Fruit fly (Drosophila melanogaster) whole organism, embryonic: Measurements from ENCODE around the gene Vta1.

Experiments
- CG10543 ChIP-seq: fragments of 200-800 bp; sonication (Bioruptor generic); optimal IDR thresholded peaks from 3 replicates; lab custom pipeline; 2017; ENCODE audit warnings: missing biosample characterization, mild to moderate bottlenecking, missing genetic modification characterization, moderate library complexity
- CG11398 ChIP-seq: fragments of 200-800 bp; sonication (Bioruptor generic); optimal IDR thresholded peaks from 2 replicates; lab custom pipeline; 2016; ENCODE audit warnings: missing biosample characterization, missing genetic modification characterization
- CG12769 ChIP-seq: fragments of 200-800 bp; sonication (Bioruptor generic); optimal IDR thresholded peaks from 2 replicates; lab custom pipeline; 2019; ENCODE audit warnings: missing biosample characterization, mild to moderate bottlenecking, missing genetic modification characterization, moderate library complexity
- CG14050 ChIP-seq: fragments of 200-800 bp; sonication (Bioruptor generic); IDR thresholded peaks from 3 replicates; pipeline ENCODE4 v1.3.6; 2022; ENCODE audit warnings: missing biosample characterization, missing genetic modification characterization
- CG14441 ChIP-seq: fragments of 200-800 bp; sonication (Bioruptor generic); IDR thresholded peaks from 2 replicates; pipeline ENCODE4 v1.3.6; 2022; ENCODE audit warnings: missing biosample characterization, missing genetic modification characterization
- CG15011 ChIP-seq: fragments of 200-800 bp; sonication (Bioruptor generic); optimal IDR thresholded peaks from 3 replicates; lab custom pipeline; 2018; ENCODE audit warnings: missing biosample characterization, mild to moderate bottlenecking, missing genetic modification characterization
- CG1832 ChIP-seq: fragments of 200-800 bp; sonication (Bioruptor generic); optimal IDR thresholded peaks from 2 replicates; lab custom pipeline; 2017; ENCODE audit warnings: missing biosample characterization, mild to moderate bottlenecking, missing genetic modification characterization, inconsistent platforms
- CG2889 ChIP-seq: fragments of 200-800 bp; sonication (Bioruptor generic); IDR thresholded peaks from 3 replicates; pipeline ENCODE4 v1.3.6; 2022; ENCODE audit warnings: missing biosample characterization, missing genetic modification characterization
- CG30020 ChIP-seq: fragments of 200-800 bp; optimal IDR thresholded peaks from 2 replicates; lab custom pipeline; 2019; ENCODE audit warnings: missing biosample characterization, mild to moderate bottlenecking, missing genetic modification characterization, moderate library complexity
- CG43689 ChIP-seq: fragments of 200-800 bp; sonication (Bioruptor generic); IDR thresholded peaks from 2 replicates; pipeline ENCODE4 v1.3.6; 2022; ENCODE audit warnings: missing biosample characterization, missing genetic modification characterization
- CG4730 ChIP-seq: fragments of 200-800 bp; sonication (Bioruptor generic); IDR thresholded peaks from 2 replicates; pipeline ENCODE4 v1.3.6; 2022; ENCODE audit warnings: missing biosample characterization, missing genetic modification characterization
- CG7963 ChIP-seq: fragments of 200-800 bp; sonication (Bioruptor generic); IDR thresholded peaks from 3 replicates; pipeline ENCODE4 v1.3.6; 2022; ENCODE audit warnings: missing biosample characterization, missing genetic modification characterization; ENCODE audit not compliant: partially characterized antibody
- CG8281 ChIP-seq: fragments of 200-800 bp; sonication (Bioruptor generic); optimal IDR thresholded peaks from 2 replicates; lab custom pipeline; 2018; ENCODE audit warnings: missing biosample characterization, mild to moderate bottlenecking, missing genetic modification characterization, moderate library complexity
- CG8478 ChIP-seq: fragments of >200 bp; optimal IDR thresholded peaks from 2 replicates; lab custom pipeline; 2018
- CG9797 ChIP-seq: fragments of 200-800 bp; sonication (Bioruptor generic); optimal IDR thresholded peaks from 3 replicates; lab custom pipeline; 2018; ENCODE audit warnings: missing biosample characterization, mild to moderate bottlenecking, missing genetic modification characterization
- Dek ChIP-seq: fragments of 200-800 bp; sonication (Bioruptor generic); optimal IDR thresholded peaks from 3 replicates; lab custom pipeline; 2019; ENCODE audit warnings: missing biosample characterization, mild to moderate bottlenecking, missing genetic modification characterization, moderate library complexity
- E2f2 ChIP-seq: fragments of 200-800 bp; sonication (Bioruptor generic); IDR thresholded peaks from 2 replicates; pipeline ENCODE4 v1.3.6; 2022; ENCODE audit warnings: missing biosample characterization, missing genetic modification characterization
- Eip74EF ChIP-seq, 2 experiments: fragments of 200-800 bp in 1 of 2; fragments of >200 bp in 1 of 2; sonication (Bioruptor generic) in 1 of 2; optimal IDR thresholded peaks; 2 replicates each; lab custom pipeline; 2017 to 2019; ENCODE audit warnings: missing biosample characterization in 2 of 2, missing genetic modification characterization in 2 of 2, mild to moderate bottlenecking in 1 of 2, moderate library complexity in 1 of 2
- Ets65A ChIP-seq: fragments of 200-800 bp; sonication (Bioruptor generic); peaks from one replicate; lab custom pipeline; 2016; ENCODE audit warnings: missing biosample characterization, missing genetic modification characterization
- Med ChIP-seq: fragments of 200-800 bp; sonication (Bioruptor generic); peaks from one replicate; lab custom pipeline; 2016; ENCODE audit warnings: missing biosample characterization, missing genetic modification characterization, mild to moderate bottlenecking, inconsistent platforms, moderate library complexity
- Mes4 ChIP-seq: fragments of 200-800 bp; sonication (Bioruptor generic); optimal IDR thresholded peaks from 2 replicates; lab custom pipeline; 2016; ENCODE audit warnings: missing biosample characterization, missing genetic modification characterization
- Nf-YA ChIP-seq: fragments of 200-800 bp; sonication (Bioruptor generic); IDR thresholded peaks from 2 replicates; pipeline ENCODE4 v1.3.6; 2022; ENCODE audit warnings: missing biosample characterization, missing genetic modification characterization
- Pdp1 ChIP-seq, 2 experiments: fragments of 200-800 bp; sonication (Bioruptor generic); optimal IDR thresholded peaks; 3 replicates each; lab custom pipeline; 2016; ENCODE audit warnings: missing biosample characterization in 2 of 2, missing genetic modification characterization in 2 of 2, mild to moderate bottlenecking in 1 of 2, moderate library complexity in 1 of 2
- Poxn ChIP-seq: fragments of 200-800 bp; sonication (Bioruptor generic); IDR thresholded peaks from 2 replicates; pipeline ENCODE4 v1.3.6; 2022; ENCODE audit warnings: missing biosample characterization, missing genetic modification characterization
- Rfx ChIP-seq: fragments of 200-800 bp; sonication (Bioruptor generic); IDR thresholded peaks from 2 replicates; pipeline ENCODE4 v1.3.6; 2022; ENCODE audit warnings: missing biosample characterization, missing genetic modification characterization
- br ChIP-seq: fragments of >200 bp; optimal IDR thresholded peaks from 2 replicates; lab custom pipeline; 2017
- cad ChIP-seq: fragments of >200 bp; optimal IDR thresholded peaks from 2 replicates; lab custom pipeline; 2017; ENCODE audit warnings: missing biosample characterization, missing genetic modification characterization
- dati ChIP-seq: fragments of 200-800 bp; sonication (Bioruptor generic); IDR thresholded peaks from 2 replicates; pipeline ENCODE4 v1.3.6; 2022; ENCODE audit warnings: missing biosample characterization, missing genetic modification characterization
- ems ChIP-seq: fragments of 200-800 bp; sonication (Bioruptor generic); optimal IDR thresholded peaks from 3 replicates; lab custom pipeline; 2016; ENCODE audit warnings: missing biosample characterization, missing genetic modification characterization
- fu2 ChIP-seq: fragments of 200-800 bp; sonication (Bioruptor generic); optimal IDR thresholded peaks from 2 replicates; lab custom pipeline; 2016; ENCODE audit warnings: missing biosample characterization, missing genetic modification characterization
- gfzf ChIP-seq: fragments of 200-800 bp; sonication (Bioruptor generic); optimal IDR thresholded peaks from 2 replicates; lab custom pipeline; 2016; ENCODE audit warnings: missing biosample characterization, mild to moderate bottlenecking, missing genetic modification characterization, moderate library complexity
- h ChIP-seq: fragments of >200 bp; optimal IDR thresholded peaks from 2 replicates; lab custom pipeline; 2017
- klu ChIP-seq: fragments of 200-800 bp; sonication (Bioruptor generic); IDR thresholded peaks from 2 replicates; pipeline ENCODE4 v1.3.6; 2022; ENCODE audit warnings: missing biosample characterization, missing genetic modification characterization
- lbe ChIP-seq: fragments of 200-800 bp; sonication (Bioruptor generic); optimal IDR thresholded peaks from 2 replicates; lab custom pipeline; 2016; ENCODE audit warnings: missing biosample characterization, mild to moderate bottlenecking, missing genetic modification characterization
- lola ChIP-seq, 3 experiments: fragments of >200 bp in 2 of 3; fragments of 200-800 bp in 1 of 3; sonication (Bioruptor generic) in 1 of 3; optimal IDR thresholded peaks; 2 replicates each; lab custom pipeline; 2017 to 2019; ENCODE audit warnings: missing biosample characterization in 3 of 3, missing genetic modification characterization in 3 of 3, mild to moderate bottlenecking in 1 of 3, moderate library complexity in 1 of 3
- luna ChIP-seq: fragments of 200-800 bp; sonication (Bioruptor generic); optimal IDR thresholded peaks from 2 replicates; lab custom pipeline; 2016; ENCODE audit warnings: missing biosample characterization, missing genetic modification characterization
- oc ChIP-seq: fragments of 200-800 bp; sonication (Bioruptor generic); optimal IDR thresholded peaks from 2 replicates; lab custom pipeline; 2018; ENCODE audit warnings: missing biosample characterization, mild to moderate bottlenecking, missing genetic modification characterization, moderate library complexity
- p53 ChIP-seq: fragments of 200-800 bp; sonication (Bioruptor generic); optimal IDR thresholded peaks from 2 replicates; lab custom pipeline; 2016; ENCODE audit warnings: missing biosample characterization, missing genetic modification characterization
- pb ChIP-seq: fragments of 200-800 bp; sonication (Bioruptor generic); optimal IDR thresholded peaks from 3 replicates; lab custom pipeline; 2016; ENCODE audit warnings: missing biosample characterization, missing genetic modification characterization
- ro ChIP-seq: fragments of 200-800 bp; sonication (Bioruptor generic); IDR thresholded peaks from 2 replicates; pipeline ENCODE4 v1.3.6; 2022; ENCODE audit warnings: missing biosample characterization, missing genetic modification characterization
- row ChIP-seq: fragments of 200-800 bp; sonication (Bioruptor generic); IDR thresholded peaks from 3 replicates; pipeline ENCODE4 v1.3.6; 2022; ENCODE audit warnings: missing biosample characterization, missing genetic modification characterization
- scrt ChIP-seq: fragments of 200-800 bp; sonication (Bioruptor generic); optimal IDR thresholded peaks from 2 replicates; lab custom pipeline; 2018; ENCODE audit warnings: missing biosample characterization, mild to moderate bottlenecking, missing genetic modification characterization, moderate library complexity
- ssp ChIP-seq: fragments of 200-800 bp; sonication (Bioruptor generic); IDR thresholded peaks from 2 replicates; pipeline ENCODE4 v1.3.6; 2022; ENCODE audit warnings: missing biosample characterization, missing genetic modification characterization
- stwl ChIP-seq: fragments of 200-800 bp; sonication (Bioruptor generic); optimal IDR thresholded peaks from 3 replicates; lab custom pipeline; 2018; ENCODE audit warnings: missing biosample characterization, mild to moderate bottlenecking, missing genetic modification characterization, moderate library complexity
- vnd ChIP-seq: fragments of 200-800 bp; sonication (Bioruptor generic); IDR thresholded peaks from 3 replicates; pipeline ENCODE4 v1.3.6; 2022; ENCODE audit warnings: missing biosample characterization, missing genetic modification characterization; ENCODE audit not compliant: partially characterized antibody
- wor ChIP-seq: fragments of 200-800 bp; sonication (Bioruptor generic); IDR thresholded peaks from 2 replicates; pipeline ENCODE4 v1.3.6; 2022; ENCODE audit warnings: missing biosample characterization, missing genetic modification characterization

Vta1 gene

dm6 chr3L:1674381-1674780 lies 21.7 kb upstream of the Vta1 start, which contains the start of gene CG7991 (continued):
- TF ChIP-seq ems (GFP tag; lab: Kevin White, UChicago) (no peak), CG12769 (peak; percentile 42), Med (GFP tag; lab: Kevin White, UChicago) (peak; percentile 45), oc (tag; lab: Kevin White, UChicago) (no peak), row (GFP tag; lab: Robert Waterston, UW) (0 out of 3 replicates have a peak, but pooled peaks have one; percentile 16), pb (GFP tag; lab: Kevin White, UChicago) (peak; percentile 2)

dm6 chr3L:1672627-1673026 lies 19.9 kb upstream of the Vta1 start, which contains the start of gene CG13930:
TSS of gene CG13930 (minus strand) at chr3L:1672727.
- TF ChIP-seq pb (GFP tag; lab: Kevin White, UChicago) (no peak), Ets65A (GFP tag; lab: Kevin White, UChicago) (peak; percentile 26), h (lab: Kevin White, UChicago) (no peak), gfzf (GFP tag; lab: Kevin White, UChicago) (no peak), Nf-YA (GFP tag; lab: Robert Waterston, UW) (no peak)

- TF ChIP-seq br (lab: Kevin White, UChicago) (no peak), CG8478 (lab: Kevin White, UChicago) (peak; percentile 4), dati (GFP tag; lab: Robert Waterston, UW) (no peak), Med (GFP tag; lab: Kevin White, UChicago) (peak; percentile 55), fu2 (GFP tag; lab: Kevin White, UChicago) (no peak), klu (GFP tag; lab: Robert Waterston, UW) (no peak), CG8281 (tag; lab: Kevin White, UChicago) (no peak)
Measured at dm6 chr3L:1670008-1670407, 17.3 kb upstream of the Vta1 start, which contains the start of gene RabX5. TSS of gene RabX5 (minus strand) at chr3L:1670108.

dm6 chr3L:1668504-1668903 lies 15.8 kb upstream of the Vta1 start, which contains the start of gene RpL23A:
TSS of gene RpL23A (minus strand) at chr3L:1668654.
- TF ChIP-seq CG10543 (GFP tag; lab: Kevin White, UChicago) (peak; percentile 97), ssp (GFP tag; lab: Robert Waterston, UW) (peak; percentile 87), scrt (GFP tag; lab: Kevin White, UChicago) (peak; percentile 92), cad (no peak), p53 (GFP tag; lab: Kevin White, UChicago) (peak; percentile 97), ro (GFP tag; lab: Robert Waterston, UW) (peak; percentile 73), stwl (tag; lab: Kevin White, UChicago) (peak; percentile 97), CG7963 (GFP tag; lab: Robert Waterston, UW) (0 out of 3 replicates have a peak, but pooled peaks have one; percentile 33), CG9797 (GFP tag; lab: Kevin White, UChicago) (peak; percentile 91), CG11398 (GFP tag; lab: Kevin White, UChicago) (peak; percentile 96), Rfx (GFP tag; lab: Robert Waterston, UW) (peak; percentile 99), CG14441 (GFP tag; lab: Robert Waterston, UW) (peak; percentile 86), CG15011 (GFP tag; lab: Kevin White, UChicago) (peak; percentile 92), lola (GFP tag; optimal IDR thresholded peaks at IDR 0.05; lab: Kevin White, UChicago) (peak in 1 of 3 experiments; percentile 70), E2f2 (peak; percentile 90), lbe (GFP tag; lab: Kevin White, UChicago) (peak; percentile 77), luna (peak; percentile 96), Pdp1 (GFP tag; optimal IDR thresholded peaks at IDR 0.05; lab: Kevin White, UChicago) (peak; percentile 92 to 93), Mes4 (peak; percentile 99), CG14050 (GFP tag; lab: Robert Waterston, UW) (peak; percentile 92), Dek (peak; percentile 90), CG43689 (GFP tag; lab: Robert Waterston, UW) (peak; percentile 90), vnd (GFP tag; lab: Robert Waterston, UW) (no peak), CG4730 (peak; percentile 97), Poxn (GFP tag; lab: Robert Waterston, UW) (peak; percentile 63), CG2889 (GFP tag; lab: Robert Waterston, UW) (peak; percentile 85), wor (peak; percentile 64), CG1832 (GFP tag; lab: Kevin White, UChicago) (no peak), CG30020 (tag; lab: Kevin White, UChicago) (peak; percentile 82), Eip74EF (GFP tag; optimal IDR thresholded peaks at IDR 0.05; lab: Kevin White, UChicago) (peak in 1 of 2 experiments; percentile 70)
